Fruit fly (Drosophila melanogaster): ENCODE data around the gene CG17375.
A peak's percentile ranks its signal among the peaks of the same experiment; 100 is the strongest.

Gene CG17375

DNA sequence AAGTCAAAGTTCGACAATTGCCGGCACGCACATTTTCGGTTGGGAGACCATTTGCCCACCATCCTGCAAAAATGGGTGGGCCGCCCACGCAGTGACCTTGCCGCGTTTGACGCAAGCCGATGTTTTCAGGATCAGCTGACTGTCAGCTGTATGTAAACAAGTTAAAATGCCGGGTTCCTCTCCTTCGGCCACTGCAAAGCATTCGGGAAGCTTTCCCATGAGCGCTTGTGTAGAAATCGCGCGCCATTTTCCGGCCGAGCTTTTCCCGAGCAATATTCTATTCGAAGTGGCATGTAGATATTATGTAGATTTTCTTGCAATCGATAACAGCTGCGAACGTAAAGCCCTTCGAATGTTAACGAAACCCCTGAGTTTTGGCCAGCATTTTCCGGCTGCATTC lies 31.9 kb downstream of the CG17375 start, which contains the start of gene CG17378 (continued):
- TF ChIP-seq Ada2b (GFP tag; IDR thresholded peaks at IDR 0.05) (no peak), corto (GFP tag; optimal IDR thresholded peaks at IDR 0.05) (no peak), ci (GFP tag; IDR thresholded peaks at IDR 0.05) (0 out of 3 replicates have a peak, but pooled peaks have one; percentile 16), pzg (GFP tag; optimal IDR thresholded peaks at IDR 0.05) (peak; percentile 24), CG3407 (GFP tag; optimal IDR thresholded peaks at IDR 0.05) (no peak), Tbp (GFP tag; optimal IDR thresholded peaks at IDR 0.05) (no peak), psq (GFP tag; optimal IDR thresholded peaks at IDR 0.05) (no peak), fd64A (GFP tag; optimal IDR thresholded peaks at IDR 0.05) (no peak), sim (GFP tag; IDR thresholded peaks at IDR 0.05) (no peak), CG10321 (GFP tag; IDR thresholded peaks at IDR 0.05) (no peak), CG17359 (tag; optimal IDR thresholded peaks at IDR 0.05) (no peak), gsb (GFP tag; IDR thresholded peaks at IDR 0.05) (no peak), Ets65A (GFP tag) (no peak), Fer2 (tag; optimal IDR thresholded peaks at IDR 0.05) (no peak), CG31365 (tag; optimal IDR thresholded peaks at IDR 0.05) (no peak), cwo (GFP tag; optimal IDR thresholded peaks at IDR 0.05) (no peak), CG13287 (GFP tag; IDR thresholded peaks at IDR 0.05; ENCODE audit: partially characterized antibody) (peak; percentile 47), cg (GFP tag; optimal IDR thresholded peaks at IDR 0.05) (no peak), org-1 (GFP tag; optimal IDR thresholded peaks at IDR 0.05) (no peak), CG15514 (GFP tag; optimal IDR thresholded peaks at IDR 0.05) (peak; percentile 20), CG1832 (GFP tag; optimal IDR thresholded peaks at IDR 0.05) (no peak), CG32767 (GFP tag; IDR thresholded peaks at IDR 0.05) (0 out of 2 replicates have a peak, but pooled peaks have one; percentile 7), Spps (tag; optimal IDR thresholded peaks at IDR 0.05) (no peak), CG8924 (tag; optimal IDR thresholded peaks at IDR 0.05) (no peak), trh (GFP tag; optimal IDR thresholded peaks at IDR 0.05) (no peak), CG18476 (GFP tag; optimal IDR thresholded peaks at IDR 0.05) (no peak), hbn (GFP tag; IDR thresholded peaks at IDR 0.05; ENCODE audit: partially characterized antibody) (0 out of 2 replicates have a peak, but pooled peaks have one; percentile 15), CTCF (GFP tag; optimal IDR thresholded peaks at IDR 0.05) (peak; percentile 80), run (tag; optimal IDR thresholded peaks at IDR 0.05) (no peak), Hr51 (GFP tag; optimal IDR thresholded peaks at IDR 0.05) (no peak), unc-4 (GFP tag; IDR thresholded peaks at IDR 0.05; ENCODE audit: partially characterized antibody) (peak; percentile 42; the same call in 1 of the 2 replicates), CG12942 (GFP tag; optimal IDR thresholded peaks at IDR 0.05) (no peak), schlank (tag; optimal IDR thresholded peaks at IDR 0.05) (no peak), dmrt99B (tag; optimal IDR thresholded peaks at IDR 0.05) (no peak), CG12769 (tag; optimal IDR thresholded peaks at IDR 0.05) (peak; percentile 60), slp2 (GFP tag; optimal IDR thresholded peaks at IDR 0.05) (no peak)

dm6 chr2L:6772655-6773054 lies 32.9 kb downstream of the CG17375 start, which contains the start of gene LUBEL:
TSS of gene LUBEL (minus strand) at chr2L:6772755.
- TF ChIP-seq gem (tag; optimal IDR thresholded peaks at IDR 0.05) (no peak), MTF-1 (GFP tag; optimal IDR thresholded peaks at IDR 0.05; ENCODE audit: borderline replicate concordance) (no peak), CG10543 (GFP tag; optimal IDR thresholded peaks at IDR 0.05) (peak; percentile 29), crol (GFP tag; IDR thresholded peaks at IDR 0.05) (peak; percentile 36; the same call in 1 of the 2 replicates), sd (tag; optimal IDR thresholded peaks at IDR 0.05) (peak; percentile 21), CG12769 (tag; optimal IDR thresholded peaks at IDR 0.05) (peak; percentile 86)
